Fruit fly (Drosophila melanogaster) whole organism, embryonic: Measurements from ENCODE around the gene MEP-1.

Experiments
- Abd-B ChIP-seq: fragments of 200-800 bp; sonication (Bioruptor generic); optimal IDR thresholded peaks from 2 replicates; lab custom pipeline; 2018; ENCODE audit warnings: missing biosample characterization, mild to moderate bottlenecking, missing genetic modification characterization, moderate library complexity
- Asciz ChIP-seq: fragments of 200-800 bp; sonication (Bioruptor generic); optimal IDR thresholded peaks from 2 replicates; lab custom pipeline; 2017; ENCODE audit warnings: missing biosample characterization, mild to moderate bottlenecking, missing genetic modification characterization, missing genetic modification reagents
- Atf3 ChIP-seq: fragments of 200-800 bp; sonication (Bioruptor generic); optimal IDR thresholded peaks from 3 replicates; lab custom pipeline; 2016; ENCODE audit warnings: missing biosample characterization, missing genetic modification characterization
- CG10654 ChIP-seq: fragments of 200-800 bp; sonication (Bioruptor generic); optimal IDR thresholded peaks from 2 replicates; lab custom pipeline; 2016; ENCODE audit warnings: missing biosample characterization, missing genetic modification characterization
- CG11696 ChIP-seq: fragments of 200-800 bp; sonication (Bioruptor generic); IDR thresholded peaks from 2 replicates; pipeline ENCODE4 v1.3.6; 2022; ENCODE audit warnings: missing biosample characterization, missing genetic modification characterization
- CG12391 ChIP-seq: fragments of 200-800 bp; sonication (Bioruptor generic); optimal IDR thresholded peaks from 3 replicates; lab custom pipeline; 2018; ENCODE audit warnings: missing biosample characterization, mild to moderate bottlenecking, missing genetic modification characterization, moderate library complexity
- CG13424 ChIP-seq: fragments of 200-800 bp; sonication (Bioruptor generic); optimal IDR thresholded peaks from 2 replicates; lab custom pipeline; 2019; ENCODE audit warnings: missing biosample characterization, mild to moderate bottlenecking, missing genetic modification characterization, moderate library complexity
- CG14667 ChIP-seq: fragments of 200-800 bp; sonication (Bioruptor generic); IDR thresholded peaks from 2 replicates; pipeline ENCODE4 v1.3.6; 2022; ENCODE audit warnings: missing biosample characterization, missing genetic modification characterization
- CG15514 ChIP-seq: fragments of 200-800 bp; sonication (Bioruptor generic); optimal IDR thresholded peaks from 3 replicates; lab custom pipeline; 2017; ENCODE audit warnings: missing biosample characterization, missing genetic modification characterization, mild to moderate bottlenecking, moderate library complexity, missing genetic modification reagents
- CG16813 ChIP-seq: fragments of 200-800 bp; sonication (Bioruptor generic); IDR thresholded peaks from 3 replicates; pipeline ENCODE4 v1.3.6; 2022; ENCODE audit warnings: missing biosample characterization, missing genetic modification characterization; ENCODE audit not compliant: partially characterized antibody
- CG1792 ChIP-seq: fragments of 200-800 bp; sonication (Bioruptor generic); optimal IDR thresholded peaks from 2 replicates; lab custom pipeline; 2016; ENCODE audit warnings: missing biosample characterization, missing genetic modification characterization
- CG2875 ChIP-seq: fragments of 200-800 bp; sonication (Bioruptor generic); optimal IDR thresholded peaks from 2 replicates; lab custom pipeline; 2017; ENCODE audit warnings: missing biosample characterization, mild to moderate bottlenecking, missing genetic modification characterization, missing genetic modification reagents
- CG30431 ChIP-seq: fragments of 200-800 bp; sonication (Bioruptor generic); optimal IDR thresholded peaks from 2 replicates; lab custom pipeline; 2017; ENCODE audit warnings: missing biosample characterization, missing genetic modification characterization
- CG31388 ChIP-seq: fragments of 200-800 bp; sonication (Bioruptor generic); optimal IDR thresholded peaks from 2 replicates; lab custom pipeline; 2016; ENCODE audit warnings: missing biosample characterization, missing genetic modification characterization
- CG4328 ChIP-seq: fragments of 200-800 bp; sonication (Bioruptor generic); optimal IDR thresholded peaks from 3 replicates; lab custom pipeline; 2017; ENCODE audit warnings: missing biosample characterization, missing genetic modification reagents, missing genetic modification characterization
- CG4617 ChIP-seq: fragments of 200-800 bp; sonication (Bioruptor generic); optimal IDR thresholded peaks from 3 replicates; lab custom pipeline; 2016; ENCODE audit warnings: missing biosample characterization, missing genetic modification characterization, borderline replicate concordance
- CG6175 ChIP-seq: fragments of 200-800 bp; sonication (Bioruptor generic); IDR thresholded peaks from 3 replicates; pipeline ENCODE4 v1.3.6; 2022; ENCODE audit warnings: missing biosample characterization, missing genetic modification characterization
- CG7372 ChIP-seq: fragments of 200-800 bp; sonication (Bioruptor generic); IDR thresholded peaks from 2 replicates; pipeline ENCODE4 v1.3.6; 2022; ENCODE audit warnings: missing biosample characterization, missing genetic modification characterization
- CG8290 ChIP-seq, 3 experiments: fragments of 200-800 bp; sonication (Bioruptor generic); optimal IDR thresholded peaks; 2 replicates each; lab custom pipeline; 2016 to 2019; ENCODE audit warnings: missing biosample characterization in 3 of 3, missing genetic modification characterization in 3 of 3, mild to moderate bottlenecking in 2 of 3, moderate library complexity in 1 of 3
- CG9727 ChIP-seq: fragments of 200-800 bp; sonication (Bioruptor generic); optimal IDR thresholded peaks from 3 replicates; lab custom pipeline; 2017; ENCODE audit warnings: missing biosample characterization, mild to moderate bottlenecking, missing genetic modification characterization
- CG9932 ChIP-seq: fragments of 200-800 bp; sonication (Bioruptor generic); IDR thresholded peaks from 2 replicates; pipeline ENCODE4 v1.3.6; 2022; ENCODE audit warnings: missing biosample characterization, missing genetic modification characterization
- Elba2 ChIP-seq: fragments of 200-800 bp; sonication (Bioruptor generic); optimal IDR thresholded peaks from 3 replicates; lab custom pipeline; 2016; ENCODE audit warnings: missing biosample characterization, missing genetic modification characterization
- HHEX ChIP-seq: fragments of 200-800 bp; sonication (Bioruptor generic); optimal IDR thresholded peaks from 3 replicates; lab custom pipeline; 2017; ENCODE audit warnings: missing biosample characterization, mild to moderate bottlenecking, missing genetic modification characterization, missing genetic modification reagents
- HmgD ChIP-seq: fragments of 200-800 bp; sonication (Bioruptor generic); optimal IDR thresholded peaks from 3 replicates; lab custom pipeline; 2016; ENCODE audit warnings: missing biosample characterization, missing genetic modification characterization
- Hr3 ChIP-seq: fragments of 200-800 bp; sonication (Bioruptor generic); optimal IDR thresholded peaks from 3 replicates; lab custom pipeline; 2016; ENCODE audit warnings: missing biosample characterization, missing genetic modification characterization
- Mes4 ChIP-seq: fragments of 200-800 bp; sonication (Bioruptor generic); optimal IDR thresholded peaks from 2 replicates; lab custom pipeline; 2016; ENCODE audit warnings: missing biosample characterization, missing genetic modification characterization
- Myb ChIP-seq: fragments of 200-800 bp; sonication (Bioruptor generic); optimal IDR thresholded peaks from 2 replicates; lab custom pipeline; 2016; ENCODE audit warnings: missing biosample characterization, missing genetic modification characterization
- NC2α ChIP-seq: fragments of 200-800 bp; sonication (Bioruptor generic); optimal IDR thresholded peaks from 2 replicates; lab custom pipeline; 2016; ENCODE audit warnings: missing biosample characterization, missing genetic modification characterization
- TFAM ChIP-seq: fragments of 200-800 bp; sonication (Bioruptor generic); optimal IDR thresholded peaks from 2 replicates; lab custom pipeline; 2017; ENCODE audit warnings: missing biosample characterization, missing genetic modification characterization, inconsistent platforms
- ab ChIP-seq: fragments of 200-800 bp; sonication (Bioruptor generic); optimal IDR thresholded peaks from 2 replicates; lab custom pipeline; 2016; ENCODE audit warnings: missing biosample characterization, missing genetic modification characterization
- bbx ChIP-seq: fragments of 200-800 bp; sonication (Bioruptor generic); IDR thresholded peaks from 2 replicates; pipeline ENCODE4 v1.3.6; 2022; ENCODE audit warnings: missing biosample characterization, missing genetic modification characterization; ENCODE audit not compliant: partially characterized antibody
- bcd ChIP-seq: fragments of 200-800 bp; sonication (Bioruptor generic); optimal IDR thresholded peaks from 2 replicates; lab custom pipeline; 2017; ENCODE audit warnings: missing biosample characterization, mild to moderate bottlenecking, missing genetic modification characterization
- cad ChIP-seq: fragments of >200 bp; optimal IDR thresholded peaks from 2 replicates; lab custom pipeline; 2017; ENCODE audit warnings: missing biosample characterization, missing genetic modification characterization
- crc ChIP-seq: fragments of 200-800 bp; sonication (Bioruptor generic); optimal IDR thresholded peaks from 2 replicates; lab custom pipeline; 2016; ENCODE audit warnings: missing biosample characterization, missing genetic modification characterization
- en ChIP-seq: fragments of 200-800 bp; sonication (Bioruptor generic); optimal IDR thresholded peaks from 2 replicates; lab custom pipeline; 2016; ENCODE audit warnings: missing biosample characterization, missing genetic modification characterization
- gfzf ChIP-seq: fragments of 200-800 bp; sonication (Bioruptor generic); optimal IDR thresholded peaks from 2 replicates; lab custom pipeline; 2016; ENCODE audit warnings: missing biosample characterization, mild to moderate bottlenecking, missing genetic modification characterization, moderate library complexity
- her ChIP-seq: fragments of 200-800 bp; sonication (Bioruptor generic); optimal IDR thresholded peaks from 2 replicates; lab custom pipeline; 2016; ENCODE audit warnings: missing biosample characterization, missing genetic modification characterization
- hth ChIP-seq: fragments of >200 bp; optimal IDR thresholded peaks from 2 replicates; lab custom pipeline; 2017; ENCODE audit warnings: inconsistent platforms
- klu ChIP-seq: fragments of 200-800 bp; sonication (Bioruptor generic); IDR thresholded peaks from 2 replicates; pipeline ENCODE4 v1.3.6; 2022; ENCODE audit warnings: missing biosample characterization, missing genetic modification characterization
- kni ChIP-seq: fragments of 200-800 bp; sonication (Bioruptor generic); optimal IDR thresholded peaks from 3 replicates; lab custom pipeline; 2017; ENCODE audit warnings: mild to moderate bottlenecking, missing biosample characterization, missing genetic modification reagents, missing genetic modification characterization
- oc ChIP-seq: fragments of 200-800 bp; sonication (Bioruptor generic); optimal IDR thresholded peaks from 2 replicates; lab custom pipeline; 2018; ENCODE audit warnings: missing biosample characterization, mild to moderate bottlenecking, missing genetic modification characterization, moderate library complexity
- org-1 ChIP-seq: fragments of 200-800 bp; sonication (Bioruptor generic); optimal IDR thresholded peaks from 2 replicates; lab custom pipeline; 2017; ENCODE audit warnings: missing biosample characterization, missing genetic modification characterization
- otp ChIP-seq: fragments of 200-800 bp; sonication (Bioruptor generic); IDR thresholded peaks from 3 replicates; pipeline ENCODE4, ENCODE4 v1.3.6; 2022; ENCODE audit warnings: missing biosample characterization, missing genetic modification characterization
- pfk ChIP-seq: fragments of 200-800 bp; sonication (Bioruptor generic); optimal IDR thresholded peaks from 2 replicates; lab custom pipeline; 2018; ENCODE audit warnings: missing biosample characterization, mild to moderate bottlenecking, missing genetic modification characterization, moderate library complexity
- so ChIP-seq: fragments of 200-800 bp; sonication (Bioruptor generic); IDR thresholded peaks from 3 replicates; pipeline ENCODE4 v1.3.6; 2022; ENCODE audit warnings: missing biosample characterization, missing genetic modification characterization
- tgo ChIP-seq: fragments of 200-800 bp; sonication (Bioruptor generic); IDR thresholded peaks from 3 replicates; pipeline ENCODE4 v1.3.6; 2022; ENCODE audit warnings: missing biosample characterization, missing genetic modification characterization
- tin ChIP-seq: fragments of 200-800 bp; sonication (Bioruptor generic); optimal IDR thresholded peaks from 3 replicates; lab custom pipeline; 2016; ENCODE audit warnings: missing biosample characterization, missing genetic modification characterization
- vnd ChIP-seq: fragments of 200-800 bp; sonication (Bioruptor generic); IDR thresholded peaks from 3 replicates; pipeline ENCODE4 v1.3.6; 2022; ENCODE audit warnings: missing biosample characterization, missing genetic modification characterization; ENCODE audit not compliant: partially characterized antibody
- yki ChIP-seq: fragments of >200 bp; optimal IDR thresholded peaks from 3 replicates; lab custom pipeline; 2018

The MEP-1 gene

dm6 chr3L:2634929-2635799, 3.6 kb downstream of the MEP-1 start (continued):
- TF ChIP-seq CG15514 (GFP tag; lab: Kevin White, UChicago) (peak; percentile 90), bcd (peak; percentile 87), CG16813 (GFP tag; lab: Robert Waterston, UW) (peak; percentile 77), klu (GFP tag; lab: Robert Waterston, UW) (no peak), CG8290 (GFP tag; optimal IDR thresholded peaks at IDR 0.05; lab: Kevin White, UChicago) (peak; percentile 65), CG8290 (tag; optimal IDR thresholded peaks at IDR 0.05; lab: Kevin White, UChicago) (peak; percentile 89 to 92), CG4328 (GFP tag; lab: Kevin White, UChicago) (peak; percentile 94), crc (GFP tag; lab: Kevin White, UChicago) (peak; percentile 67), so (peak; percentile 86; the same call in 2 of the 3 replicates), kni (GFP tag; lab: Kevin White, UChicago) (peak; percentile 94), vnd (peak; percentile 80), CG30431 (GFP tag; lab: Kevin White, UChicago) (peak; percentile 45), Hr3 (GFP tag; lab: Kevin White, UChicago) (peak; percentile 44), CG9727 (GFP tag; lab: Kevin White, UChicago) (peak; percentile 93), CG6175 (GFP tag; lab: Robert Waterston, UW) (peak; percentile 64; the same call in 2 of the 3 replicates), otp (peak; percentile 91), Mes4 (peak; percentile 84), CG2875 (GFP tag; lab: Kevin White, UChicago) (peak; percentile 80), yki (no peak), CG9932 (GFP tag; lab: Robert Waterston, UW) (peak; percentile 68), CG1792 (GFP tag; lab: Kevin White, UChicago) (peak; percentile 53), CG13424 (tag; lab: Kevin White, UChicago) (peak; percentile 59), pfk (peak; percentile 77), Elba2 (GFP tag; lab: Kevin White, UChicago) (no peak), NC2α (GFP tag; lab: Kevin White, UChicago) (peak; percentile 73), ab (GFP tag; lab: Kevin White, UChicago) (peak; percentile 30), Myb (peak; percentile 83), CG10654 (peak; percentile 68), CG7372 (GFP tag; lab: Robert Waterston, UW) (peak; percentile 70; the same call in 1 of the 2 replicates), cad (no peak), oc (tag; lab: Kevin White, UChicago) (peak; percentile 6), CG4617 (GFP tag; lab: Kevin White, UChicago) (peak; percentile 52), CG31388 (no peak), CG11696 (GFP tag; lab: Robert Waterston, UW) (peak; percentile 70), Atf3 (GFP tag; lab: Kevin White, UChicago) (peak; percentile 59), hth (no peak), CG12391 (tag; lab: Kevin White, UChicago) (peak; percentile 77), bbx (GFP tag; lab: Robert Waterston, UW) (peak; percentile 76), tgo (GFP tag; lab: Robert Waterston, UW) (peak; percentile 68), tin (GFP tag; lab: Kevin White, UChicago) (peak; percentile 69), org-1 (GFP tag; lab: Kevin White, UChicago) (peak; percentile 69), CG14667 (no peak), HHEX (GFP tag; lab: Kevin White, UChicago) (peak; percentile 91), Asciz (GFP tag; lab: Kevin White, UChicago) (peak; percentile 74), HmgD (GFP tag; lab: Kevin White, UChicago) (peak; percentile 54), TFAM (GFP tag; lab: Kevin White, UChicago) (peak; percentile 47), her (GFP tag; lab: Kevin White, UChicago) (peak; percentile 78), Abd-B (GFP tag; lab: Kevin White, UChicago) (no peak), en (GFP tag; lab: Kevin White, UChicago) (peak; percentile 77), gfzf (GFP tag; lab: Kevin White, UChicago) (peak; percentile 32)
